Worm (Caenorhabditis elegans): ENCODE results near the gene lin-15A.

Gene lin-15A

DNA sequence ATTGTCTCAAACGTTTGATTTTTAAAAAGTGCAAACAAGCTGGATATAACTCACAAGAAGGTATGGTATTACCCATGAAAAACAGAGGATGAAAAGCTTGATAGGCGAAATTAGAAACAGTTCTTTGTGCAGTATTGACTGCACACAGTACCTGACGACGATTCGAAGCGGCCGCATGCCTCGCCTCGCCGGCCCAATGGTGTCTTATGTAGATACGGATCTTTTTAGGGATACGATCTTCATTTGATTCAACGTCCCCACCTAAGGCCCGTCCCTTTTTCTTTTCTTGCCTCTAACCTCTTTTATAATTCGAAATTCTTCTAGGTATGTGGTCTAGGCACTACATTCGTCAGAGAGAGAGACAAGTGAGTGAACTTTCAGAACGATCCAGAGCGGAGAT is 34.4 kb downstream of the lin-15A start, which contains the start of gene bus-17:
bus-17 (minus strand) TSS at position 208 of the 400 bp plus-strand sequence.
- TF ChIP-seq elt-1 (tag; optimal IDR thresholded peaks at IDR 0.05) (no peak), ztf-1 (GFP tag; conservative IDR thresholded peaks at IDR 0.05) (no peak), nhr-237 (tag; optimal IDR thresholded peaks at IDR 0.05) (no peak), nhr-12 (tag; optimal IDR thresholded peaks at IDR 0.05) (no peak), elt-3 (tag; optimal IDR thresholded peaks at IDR 0.05) (no peak), nhr-11 (tag; optimal IDR thresholded peaks at IDR 0.05) (no peak), sma-9 (GFP tag; optimal IDR thresholded peaks at IDR 0.05) (no peak), sma-9 (tag; optimal IDR thresholded peaks at IDR 0.05) (no peak)

ce11 chrX:15766861-15767260 is 35.1 kb downstream of the lin-15A start:
- TF ChIP-seq snpc-4 (tag; optimal IDR thresholded peaks at IDR 0.05) (no peak), mbf-1 (tag; optimal IDR thresholded peaks at IDR 0.05) (no peak), R02D3.7 (tag; optimal IDR thresholded peaks at IDR 0.05) (no peak), ama-1 (optimal IDR thresholded peaks at IDR 0.05) (no peak), fos-1 (tag; optimal IDR thresholded peaks at IDR 0.05) (no peak), ZK546.5 (tag; optimal IDR thresholded peaks at IDR 0.05) (no peak)

ce11 chrX:15768532-15768931 is 36.8 kb downstream of the lin-15A start:
- TF ChIP-seq mab-5 (tag; optimal IDR thresholded peaks at IDR 0.05): no peak

DNA sequence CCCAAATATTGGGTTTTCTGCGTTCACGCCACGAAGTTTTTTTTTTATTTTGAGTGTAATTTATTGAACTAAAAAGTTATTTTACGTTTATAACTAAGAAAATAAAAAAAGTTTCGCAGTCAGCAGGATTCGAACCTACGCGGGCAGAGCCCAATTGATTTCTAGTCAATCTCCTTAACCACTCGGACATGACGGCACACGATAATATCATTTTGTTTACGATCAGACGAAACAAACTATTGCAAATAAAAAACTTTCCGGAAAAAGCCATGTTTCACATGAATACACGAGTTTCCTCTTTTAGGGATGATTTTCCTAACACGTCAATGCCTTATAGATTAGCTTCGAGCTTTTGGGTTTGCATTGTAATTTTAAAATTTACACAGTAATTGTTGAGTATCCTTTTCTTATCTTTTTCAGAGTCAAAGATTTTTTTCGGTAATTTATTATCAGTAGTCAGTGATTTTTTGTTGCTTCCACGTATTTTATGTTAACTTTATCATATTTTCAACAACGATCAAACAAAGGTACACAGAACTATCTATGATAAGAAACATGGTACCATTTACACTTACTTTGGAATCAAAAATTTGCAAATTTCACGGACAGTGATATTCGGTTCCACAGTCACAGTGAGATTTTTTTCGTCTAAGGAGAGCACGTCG is 38.3 kb downstream of the lin-15A start:
- TF ChIP-seq elt-3 (tag; optimal IDR thresholded peaks at IDR 0.05): no peak
- TF ChIP-seq fos-1 (tag; optimal IDR thresholded peaks at IDR 0.05): peak; percentile 18

- TF ChIP-seq elt-3 (tag; optimal IDR thresholded peaks at IDR 0.05) (no peak), ZK546.5 (tag; optimal IDR thresholded peaks at IDR 0.05) (no peak), peb-1 (tag; optimal IDR thresholded peaks at IDR 0.05) (no peak), snpc-4 (tag; optimal IDR thresholded peaks at IDR 0.05) (peak; percentile 20), ztf-4 (tag; optimal IDR thresholded peaks at IDR 0.05) (no peak)
Measured at ce11 chrX:15770787-15771186, 39.0 kb downstream of the lin-15A start.

ce11 chrX:15771411-15771810 is 39.6 kb downstream of the lin-15A start, which contains the start of gene Y7A5A.1:
Gene Y7A5A.1 (minus strand): TSS chrX:15771493.
- peak; percentile 66 for TF ChIP-seq fos-1 (tag; optimal IDR thresholded peaks at IDR 0.05)
- TF ChIP-seq nhr-129 (tag; optimal IDR thresholded peaks at IDR 0.05): no peak
- no peak for TF ChIP-seq nhr-12 (tag; optimal IDR thresholded peaks at IDR 0.05)
- TF ChIP-seq snpc-4 (tag; optimal IDR thresholded peaks at IDR 0.05): no peak
- TF ChIP-seq Y55F3AM.14 (GFP tag; optimal IDR thresholded peaks at IDR 0.05): no peak
- no peak for TF ChIP-seq nhr-77 (tag; optimal IDR thresholded peaks at IDR 0.05)
- no peak for TF ChIP-seq mdl-1 (tag; optimal IDR thresholded peaks at IDR 0.05)
- no peak for TF ChIP-seq unc-39 (tag; optimal IDR thresholded peaks at IDR 0.05)

- no peak for TF ChIP-seq ceh-82 (tag; optimal IDR thresholded peaks at IDR 0.05)
- TF ChIP-seq nhr-77 (tag; optimal IDR thresholded peaks at IDR 0.05): no peak
- peak; percentile 35 for TF ChIP-seq fos-1 (tag; optimal IDR thresholded peaks at IDR 0.05)
- no peak for TF ChIP-seq nhr-11 (tag; optimal IDR thresholded peaks at IDR 0.05)
- no peak for TF ChIP-seq nhr-21 (tag; optimal IDR thresholded peaks at IDR 0.05)
- peak; percentile 11 for TF ChIP-seq nhr-129 (tag; optimal IDR thresholded peaks at IDR 0.05)
- no peak for TF ChIP-seq Y55F3AM.14 (GFP tag; optimal IDR thresholded peaks at IDR 0.05)
- no peak for TF ChIP-seq ztf-4 (tag; optimal IDR thresholded peaks at IDR 0.05)
- no peak for TF ChIP-seq unc-39 (tag; optimal IDR thresholded peaks at IDR 0.05)
- TF ChIP-seq sma-9 (GFP tag; optimal IDR thresholded peaks at IDR 0.05): peak; percentile 12
- no peak for TF ChIP-seq sma-9 (tag; optimal IDR thresholded peaks at IDR 0.05)
- peak; percentile 54 for TF ChIP-seq blmp-1 (tag; optimal IDR thresholded peaks at IDR 0.05; ENCODE audit: insufficient read depth)
- TF ChIP-seq mab-5 (tag; optimal IDR thresholded peaks at IDR 0.05): no peak
Measured at ce11 chrX:15772674-15773073, 40.9 kb downstream of the lin-15A start, which contains the start of gene Y7A5A.2. Gene Y7A5A.2 (minus strand): TSS chrX:15772735.

DNA sequence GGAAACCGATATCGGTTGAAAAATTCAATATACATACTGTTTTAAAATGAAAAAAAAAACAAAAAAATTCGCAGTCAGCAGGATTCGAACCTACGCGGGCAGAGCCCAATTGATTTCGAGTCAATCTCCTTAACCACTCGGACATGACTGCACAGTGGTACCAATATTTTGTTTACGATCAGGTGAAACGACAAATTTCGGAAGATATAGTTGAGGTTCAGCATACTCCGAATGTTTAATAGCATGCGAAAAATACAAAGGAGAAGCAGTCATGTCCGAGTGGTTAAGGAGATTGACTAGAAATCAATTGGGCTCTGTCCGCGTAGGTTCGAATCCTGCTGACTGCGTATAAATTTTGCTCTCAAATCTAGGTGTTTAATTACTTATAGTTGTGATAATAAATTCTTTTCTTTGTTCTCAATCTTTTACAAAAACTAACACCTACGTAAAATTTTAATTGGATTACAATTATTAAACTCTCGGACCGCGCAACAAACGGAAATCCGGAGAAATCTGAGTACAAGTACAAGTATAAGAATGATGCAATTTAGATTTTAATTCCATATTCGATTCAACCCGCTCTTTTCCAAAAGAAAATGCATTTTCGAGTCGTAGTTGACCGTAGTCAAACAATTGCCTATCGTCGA is 41.6 kb downstream of the lin-15A start, which contains the start of gene Y7A5A.13:
Y7A5A.13 (plus strand) TSS at position 597 of the 647 bp plus-strand sequence.
- TF ChIP-seq zag-1 (tag; optimal IDR thresholded peaks at IDR 0.05) (no peak), fos-1 (tag; optimal IDR thresholded peaks at IDR 0.05) (peak; percentile 12)

All from whole organism, L2 larva.